Worm (Caenorhabditis elegans): ENCODE measurements around the gene F53A9.1.

Gene F53A9.1

DNA sequence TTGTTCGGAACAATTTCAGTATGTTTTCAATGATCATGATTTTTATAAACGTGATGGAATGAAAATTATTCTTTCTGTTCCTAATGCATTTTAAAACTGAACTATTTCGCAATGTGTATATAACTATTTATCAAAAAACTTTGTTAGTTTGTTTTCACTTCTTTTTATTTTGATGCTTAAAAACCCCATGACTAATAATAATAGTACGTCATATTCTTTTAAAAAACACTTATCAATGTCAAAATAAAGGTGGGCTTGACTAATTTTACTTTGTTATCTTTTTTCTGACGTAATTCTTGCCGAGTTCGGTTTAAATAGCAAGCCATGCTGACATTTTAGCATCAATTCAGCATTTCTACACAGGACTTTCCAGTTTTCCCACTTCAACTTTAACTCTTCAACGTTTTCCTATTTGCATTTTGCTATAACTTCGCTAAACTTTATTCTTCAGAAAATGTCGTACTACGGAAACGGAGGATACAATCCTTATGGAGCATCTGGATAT lies at the start of gene F53A9.1:
F53A9.1 (plus strand) TSS at position 455 of the 505 bp plus-strand sequence.
- TF ChIP-seq madf-3 (GFP tag; IDR thresholded peaks at IDR 0.05) = no peak
- TF ChIP-seq unc-62 (GFP tag; optimal IDR thresholded peaks at IDR 0.05) = peak; percentile 72

- TF ChIP-seq lir-1 (GFP tag; conservative IDR thresholded peaks at IDR 0.05) (no peak), mcd-1 (GFP tag; IDR thresholded peaks at IDR 0.05) (no peak), F22D6.2 (tag; optimal IDR thresholded peaks at IDR 0.05) (no peak), ztf-26 (tag; optimal IDR thresholded peaks at IDR 0.05) (no peak), let-526 (GFP tag; IDR thresholded peaks at IDR 0.05) (no peak), lin-26 (GFP tag; IDR thresholded peaks at IDR 0.05) (no peak), atf-7 (tag; optimal IDR thresholded peaks at IDR 0.05) (no peak), lsy-27 (tag; optimal IDR thresholded peaks at IDR 0.05; ENCODE audit: borderline replicate concordance, insufficient read depth) (no peak), die-1 (tag; optimal IDR thresholded peaks at IDR 0.05) (no peak), somi-1 (GFP tag; optimal IDR thresholded peaks at IDR 0.05) (no peak), nhr-120 (GFP tag; IDR thresholded peaks at IDR 0.05) (no peak), F39B2.1 (GFP tag; IDR thresholded peaks at IDR 0.05) (no peak), repo-1 (tag; optimal IDR thresholded peaks at IDR 0.05) (no peak), snpc-4 (GFP tag; optimal IDR thresholded peaks at IDR 0.05) (no peak), snpc-4 (tag; optimal IDR thresholded peaks at IDR 0.05) (no peak), Y95B8A.8 (GFP tag; IDR thresholded peaks at IDR 0.05) (no peak), bed-2 (GFP tag; IDR thresholded peaks at IDR 0.05) (no peak)
Measured at ce11 chrX:8662452-8662851, 48.9 kb upstream of the F53A9.1 start.

ce11 chrX:8672760-8673159 lies 38.6 kb upstream of the F53A9.1 start, which contains the start of the genes K09E2.2 and K09E2.3:
K09E2.2 (plus strand) TSS chrX:8673060.
K09E2.3 (plus strand) TSS chrX:8673084.
- TF ChIP-seq tbx-9 (tag; optimal IDR thresholded peaks at IDR 0.05; ENCODE audit: borderline replicate concordance) = no peak
- TF ChIP-seq lin-35 (GFP tag; optimal IDR thresholded peaks at IDR 0.05) = no peak
- no peak for TF ChIP-seq ceh-58 (GFP tag; IDR thresholded peaks at IDR 0.05)
- no peak for TF ChIP-seq nhr-27 (tag; optimal IDR thresholded peaks at IDR 0.05)
- no peak for TF ChIP-seq F23B12.7 (tag; optimal IDR thresholded peaks at IDR 0.05; ENCODE audit: insufficient read depth)
- TF ChIP-seq rcor-1 (GFP tag; IDR thresholded peaks at IDR 0.05) = no peak
- TF ChIP-seq ekl-4 (GFP tag; IDR thresholded peaks at IDR 0.05) = no peak
- no peak for TF ChIP-seq nfyb-1 (GFP tag; IDR thresholded peaks at IDR 0.05)
- TF ChIP-seq F57C9.4 (tag; optimal IDR thresholded peaks at IDR 0.05) = no peak
- no peak for TF ChIP-seq nhr-90 (tag; optimal IDR thresholded peaks at IDR 0.05)
- TF ChIP-seq ZK185.1 (tag; optimal IDR thresholded peaks at IDR 0.05; ENCODE audit: poor library complexity, severe bottlenecking) = no peak

DNA sequence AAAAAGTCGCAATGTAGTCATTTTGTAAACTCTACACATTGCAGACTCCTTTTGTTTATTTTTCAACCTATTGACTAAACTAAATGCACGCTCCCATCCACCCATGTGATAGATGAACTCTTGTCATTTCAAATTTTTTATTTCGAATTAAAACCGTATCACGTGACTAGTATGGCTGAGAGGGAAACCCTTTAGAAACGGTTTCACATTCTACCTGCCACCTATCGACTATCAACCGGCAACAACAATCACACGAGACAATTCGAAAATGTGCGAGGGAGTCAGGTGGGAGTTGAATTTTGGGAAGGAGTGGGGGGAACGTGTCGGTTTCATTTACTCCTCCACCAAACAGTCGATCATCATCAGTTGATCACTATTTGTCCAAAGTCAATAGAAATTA lies 36.9 kb upstream of the F53A9.1 start:
- peak; percentile 24 for TF ChIP-seq nhr-90 (tag; optimal IDR thresholded peaks at IDR 0.05)
- peak; percentile 34; the same call in 1 of the 2 replicates for TF ChIP-seq B0336.3 (GFP tag; IDR thresholded peaks at IDR 0.05)
- TF ChIP-seq F52B5.7 (tag; optimal IDR thresholded peaks at IDR 0.05) = no peak
- TF ChIP-seq cebp-1 (GFP tag; IDR thresholded peaks at IDR 0.05) = 0 out of 2 replicates have a peak, but pooled peaks have one; percentile 20
- peak; percentile 82 for TF ChIP-seq cebp-1 (tag; optimal IDR thresholded peaks at IDR 0.05)
- TF ChIP-seq pha-4 (tag; optimal IDR thresholded peaks at IDR 0.05) = peak; percentile 73
- peak; percentile 54; the same call in 1 of the 2 replicates for TF ChIP-seq lin-26 (GFP tag; IDR thresholded peaks at IDR 0.05)
- TF ChIP-seq attf-5 (GFP tag; optimal IDR thresholded peaks at IDR 0.05) = peak; percentile 70
- peak; percentile 87 for TF ChIP-seq nhr-80 (tag; optimal IDR thresholded peaks at IDR 0.05)
- no peak for TF ChIP-seq bed-1 (GFP tag; IDR thresholded peaks at IDR 0.05)
- TF ChIP-seq T26A5.8 (tag; optimal IDR thresholded peaks at IDR 0.05) = no peak
- peak; percentile 72 for TF ChIP-seq ztf-26 (tag; optimal IDR thresholded peaks at IDR 0.05)
- no peak for TF ChIP-seq dox-1 (GFP tag; IDR thresholded peaks at IDR 0.05)
- no peak for TF ChIP-seq ets-4 (GFP tag; optimal IDR thresholded peaks at IDR 0.05)
- TF ChIP-seq chd-7 (tag; optimal IDR thresholded peaks at IDR 0.05) = peak; percentile 14
- TF ChIP-seq somi-1 (GFP tag; optimal IDR thresholded peaks at IDR 0.05) = peak; percentile 76
- peak; percentile 31 for TF ChIP-seq atf-7 (tag; optimal IDR thresholded peaks at IDR 0.05)
- 0 out of 2 replicates have a peak, but pooled peaks have one; percentile 45 for TF ChIP-seq egl-44 (GFP tag; IDR thresholded peaks at IDR 0.05)
- peak; percentile 70 for TF ChIP-seq unc-62 (GFP tag; optimal IDR thresholded peaks at IDR 0.05)
- TF ChIP-seq let-607 (tag; optimal IDR thresholded peaks at IDR 0.05) = peak in 1 of 2 experiments; percentile 5
- TF ChIP-seq F23B12.7 (tag; optimal IDR thresholded peaks at IDR 0.05; ENCODE audit: insufficient read depth) = peak; percentile 18
